Worm (Caenorhabditis elegans): ENCODE results near the gene vha-19.

Gene vha-19

ce11 chrIV:3368638-3369247 lies at the start of gene vha-19:
Gene vha-19 (plus strand): TSS chrIV:3369197.
- TF ChIP-seq arid-1 (GFP tag; conservative IDR thresholded peaks at IDR 0.05) (no peak), tag-97 (GFP tag; IDR thresholded peaks at IDR 0.05) (no peak), pha-4 (GFP tag; IDR thresholded peaks at IDR 0.05) (no peak), pha-4 (tag; optimal IDR thresholded peaks at IDR 0.05) (no peak), pqm-1 (tag; optimal IDR thresholded peaks at IDR 0.05) (peak; percentile 49), Y75B8A.6 (GFP tag; IDR thresholded peaks at IDR 0.05) (no peak), nhr-48 (tag; optimal IDR thresholded peaks at IDR 0.05) (no peak), mes-2 (tag; optimal IDR thresholded peaks at IDR 0.05; ENCODE audit: poor library complexity, severe bottlenecking) (peak; percentile 56), aha-1 (tag) (peak; percentile 48), zfp-3 (GFP tag; conservative IDR thresholded peaks at IDR 0.05) (no peak), ceh-82 (tag; optimal IDR thresholded peaks at IDR 0.05) (no peak), dpl-1 (GFP tag; optimal IDR thresholded peaks at IDR 0.05) (peak; percentile 23), daf-12 (tag; optimal IDR thresholded peaks at IDR 0.05) (no peak), unc-39 (tag; optimal IDR thresholded peaks at IDR 0.05) (no peak), snpc-1.2 (GFP tag; IDR thresholded peaks at IDR 0.05) (no peak), unc-130 (GFP tag; optimal IDR thresholded peaks at IDR 0.05) (no peak), D1046.2 (GFP tag; IDR thresholded peaks at IDR 0.05) (no peak), zfp-2 (tag; optimal IDR thresholded peaks at IDR 0.05) (no peak), ceh-28 (tag; optimal IDR thresholded peaks at IDR 0.05) (no peak), F44E2.7 (GFP tag; IDR thresholded peaks at IDR 0.05) (no peak), mep-1 (tag; optimal IDR thresholded peaks at IDR 0.05) (peak; percentile 35), hlh-11 (tag; optimal IDR thresholded peaks at IDR 0.05) (peak; percentile 65), nhr-77 (tag; optimal IDR thresholded peaks at IDR 0.05) (peak; percentile 13), sdz-12 (GFP tag; optimal IDR thresholded peaks at IDR 0.05) (no peak), ceh-20 (GFP tag; IDR thresholded peaks at IDR 0.05) (no peak), daf-16 (GFP tag; optimal IDR thresholded peaks at IDR 0.05) (no peak), daf-16 (tag; optimal IDR thresholded peaks at IDR 0.05) (no peak), daf-8 (GFP tag; IDR thresholded peaks at IDR 0.05) (no peak), php-3 (GFP tag; IDR thresholded peaks at IDR 0.05) (no peak), zip-2 (tag; optimal IDR thresholded peaks at IDR 0.05) (no peak), mdt-29 (GFP tag; IDR thresholded peaks at IDR 0.05) (no peak), nhr-28 (tag; optimal IDR thresholded peaks at IDR 0.05) (peak; percentile 24), egl-43 (GFP tag; IDR thresholded peaks at IDR 0.05) (no peak), F26F4.8 (GFP tag; conservative IDR thresholded peaks at IDR 0.05) (no peak), lsy-2 (tag; optimal IDR thresholded peaks at IDR 0.05) (peak in 1 of 2 experiments; percentile 37), unc-62 (GFP tag; optimal IDR thresholded peaks at IDR 0.05 in 1 of 2) (no peak), unc-62 (tag; optimal IDR thresholded peaks at IDR 0.05) (no peak), F10B5.3 (tag; optimal IDR thresholded peaks at IDR 0.05) (no peak), dmd-8 (GFP tag; IDR thresholded peaks at IDR 0.05) (no peak), ceh-62 (tag; optimal IDR thresholded peaks at IDR 0.05) (no peak), attf-4 (tag; optimal IDR thresholded peaks at IDR 0.05) (no peak), ceh-32 (tag; optimal IDR thresholded peaks at IDR 0.05; ENCODE audit: poor library complexity) (no peak), lin-13 (GFP tag; optimal IDR thresholded peaks at IDR 0.05) (no peak)

- TF ChIP-seq set-16 (GFP tag; IDR thresholded peaks at IDR 0.05) = peak; percentile 93
Measured at ce11 chrIV:3320778-3321177, 48.2 kb upstream of the vha-19 start.

All from whole organism, L4 larva.